Worm (Caenorhabditis elegans) whole organism, L3 larva: ENCODE measurements around the gene M01F1.8.

Source experiments
- R02D3.7 ChIP-seq: fragments of 150-350 bp; optimal IDR thresholded peaks from 2 replicates; lab custom pipeline; 2014; ENCODE audit warnings: missing biosample characterization, missing genetic modification characterization
- ZK546.5 ChIP-seq: sonication (generic microtip); optimal IDR thresholded peaks from 2 replicates; lab custom pipeline; 2017; ENCODE audit warnings: missing biosample characterization, missing genetic modification characterization
- ceh-82 ChIP-seq: fragments of 150-350 bp; optimal IDR thresholded peaks from 2 replicates; lab custom pipeline; 2014; ENCODE audit warnings: missing biosample characterization, missing genetic modification characterization
- ceh-9 ChIP-seq: sonication (generic microtip); optimal IDR thresholded peaks from 2 replicates; lab custom pipeline; 2018; ENCODE audit warnings: missing biosample characterization, missing genetic modification characterization
- daf-12 ChIP-seq: fragments of 150-350 bp; optimal IDR thresholded peaks from 2 replicates; lab custom pipeline; 2014; ENCODE audit warnings: missing biosample characterization, missing genetic modification reagents, missing genetic modification characterization
- elt-1 ChIP-seq: fragments of 150-350 bp; optimal IDR thresholded peaks from 2 replicates; lab custom pipeline; 2014; ENCODE audit warnings: missing biosample characterization, missing genetic modification characterization
- elt-2 ChIP-seq: sonication (generic microtip); optimal IDR thresholded peaks from 2 replicates; lab custom pipeline; 2016; ENCODE audit warnings: missing genetic modification reagents, mild to moderate bottlenecking, missing genetic modification characterization, missing compliant biosample characterization
- elt-3 ChIP-seq, 3 experiments: fragments of 150-350 bp in 1 of 3; sonication (generic microtip) in 2 of 3; optimal IDR thresholded peaks; 2 replicates in 2 of 3; 4 replicates in 1 of 3; lab custom pipeline; 2014 to 2017; ENCODE audit warnings: missing biosample characterization in 3 of 3, missing genetic modification characterization in 3 of 3
- fkh-10 ChIP-seq: sonication (generic microtip); optimal IDR thresholded peaks from 2 replicates; lab custom pipeline; 2017; ENCODE audit warnings: missing biosample characterization, missing genetic modification reagents, missing genetic modification characterization
- hmg-11 ChIP-seq: sonication (generic microtip); optimal IDR thresholded peaks from 2 replicates; lab custom pipeline; 2016; ENCODE audit warnings: missing genetic modification characterization, missing compliant biosample characterization
- jun-1 ChIP-seq: fragments of 150-350 bp; optimal IDR thresholded peaks from 2 replicates; lab custom pipeline; 2014; ENCODE audit warnings: missing biosample characterization, missing genetic modification reagents, missing genetic modification characterization
- lsy-12 ChIP-seq: sonication (generic microtip); optimal IDR thresholded peaks from 2 replicates; lab custom pipeline; 2016; ENCODE audit warnings: mild to moderate bottlenecking, missing genetic modification characterization, missing compliant biosample characterization
- mdl-1 ChIP-seq: fragments of 150-350 bp; optimal IDR thresholded peaks from 2 replicates; lab custom pipeline; 2014; ENCODE audit warnings: missing biosample characterization, missing genetic modification characterization
- mml-1 ChIP-seq: fragments of 150-350 bp; sonication (generic microtip); optimal IDR thresholded peaks from 3 replicates; lab custom pipeline; 2014; ENCODE audit warnings: missing biosample characterization, missing genetic modification characterization
- nfya-1 ChIP-seq: sonication (generic microtip); optimal IDR thresholded peaks from 2 replicates; lab custom pipeline; 2017; ENCODE audit warnings: missing genetic modification characterization, mild to moderate bottlenecking, missing compliant biosample characterization, antibody characterized with exemption, moderate library complexity; ENCODE audit not compliant: insufficient read depth
- nhr-23 ChIP-seq: fragments of 150-350 bp; optimal IDR thresholded peaks from 2 replicates; lab custom pipeline; 2014; ENCODE audit warnings: missing biosample characterization, missing genetic modification reagents, missing genetic modification characterization
- nhr-237 ChIP-seq: fragments of 150-350 bp; optimal IDR thresholded peaks from 2 replicates; lab custom pipeline; 2014; ENCODE audit warnings: missing biosample characterization, missing genetic modification characterization
- nhr-25 ChIP-seq: sonication (generic microtip); optimal IDR thresholded peaks from 2 replicates; lab custom pipeline; 2017; ENCODE audit warnings: missing biosample characterization, missing genetic modification characterization
- nhr-67 ChIP-seq: fragments of 150-350 bp; optimal IDR thresholded peaks from 2 replicates; lab custom pipeline; 2014; ENCODE audit warnings: missing biosample characterization, missing genetic modification characterization
- nhr-76 ChIP-seq: fragments of 150-350 bp; sonication (generic microtip); optimal IDR thresholded peaks from 5 replicates; lab custom pipeline; 2014; ENCODE audit warnings: missing biosample characterization, missing genetic modification characterization
- pqm-1 ChIP-seq: fragments of 150-350 bp; optimal IDR thresholded peaks from 2 replicates; lab custom pipeline; 2017; ENCODE audit warnings: missing biosample characterization, missing genetic modification characterization, inconsistent platforms
- sea-2 ChIP-seq: fragments of 150-350 bp; sonication (generic microtip); optimal IDR thresholded peaks from 4 replicates; lab custom pipeline; 2014; ENCODE audit warnings: missing biosample characterization, missing genetic modification reagents, missing genetic modification characterization
- skn-1 ChIP-seq: fragments of 150-350 bp; optimal IDR thresholded peaks from 2 replicates; lab custom pipeline; 2014; ENCODE audit warnings: missing biosample characterization, missing genetic modification characterization
- tbx-2 ChIP-seq: sonication (generic microtip); optimal IDR thresholded peaks from 2 replicates; lab custom pipeline; 2016; ENCODE audit warnings: mild to moderate bottlenecking, missing genetic modification characterization, missing compliant biosample characterization
- unc-39 ChIP-seq: sonication (generic microtip); optimal IDR thresholded peaks from 4 replicates; lab custom pipeline; 2017; ENCODE audit warnings: missing biosample characterization, missing genetic modification characterization
- unc-62 ChIP-seq: fragments of 150-350 bp; sonication (generic microtip); optimal IDR thresholded peaks from 4 replicates; lab custom pipeline; 2014; ENCODE audit warnings: missing biosample characterization, missing genetic modification reagents, missing genetic modification characterization
- ztf-11 ChIP-seq: fragments of 150-350 bp; optimal IDR thresholded peaks from 2 replicates; lab custom pipeline; 2014; ENCODE audit warnings: missing biosample characterization, missing genetic modification characterization
- ztf-4 ChIP-seq: fragments of 150-350 bp; optimal IDR thresholded peaks from 2 replicates; lab custom pipeline; 2014; ENCODE audit warnings: missing biosample characterization, missing genetic modification characterization

The M01F1.8 gene

ce11 chrIII:3482291-3482690 is 20.1 kb downstream of the M01F1.8 start, which contains the start of gene C34C12.6:
Gene C34C12.6 (plus strand): TSS chrIII:3482591.
- TF ChIP-seq hmg-11 (no peak), ZK546.5 (no peak), ztf-11 (tag; lab: Kevin White, UChicago) (no peak), R02D3.7 (tag; lab: Kevin White, UChicago) (no peak), mml-1 (tag; lab: Kevin White, UChicago) (no peak), elt-2 (tag; lab: Kevin White, UChicago) (no peak), fkh-10 (GFP tag; lab: Kevin White, UChicago) (no peak)
- TF ChIP-seq, all 47 proteins: peak for 0

- TF ChIP-seq nhr-23 (tag; lab: Kevin White, UChicago) (peak; percentile 51), nhr-67 (tag; lab: Kevin White, UChicago) (no peak)
These were observed 21.4 kb downstream of the M01F1.8 start for ce11 chrIII:3480950-3481349.

- TF ChIP-seq jun-1 (tag; lab: Kevin White, UChicago) = no peak
- TF ChIP-seq R02D3.7 (tag; lab: Kevin White, UChicago) = no peak
- no peak for TF ChIP-seq elt-2 (tag; lab: Kevin White, UChicago)
- TF ChIP-seq ztf-4 (tag; lab: Kevin White, UChicago) = no peak
- TF ChIP-seq ztf-11 (tag; lab: Kevin White, UChicago) = no peak
- TF ChIP-seq lsy-12 (tag; lab: Kevin White, UChicago) = no peak
- peak; percentile 71 for TF ChIP-seq nhr-25 (tag; lab: Kevin White, UChicago)
- peak; percentile 34 for TF ChIP-seq nhr-23 (tag; lab: Kevin White, UChicago)
- TF ChIP-seq, all 47 proteins: peak for 2
These were observed 22.1 kb downstream of the M01F1.8 start for ce11 chrIII:3480236-3480635.

DNA sequence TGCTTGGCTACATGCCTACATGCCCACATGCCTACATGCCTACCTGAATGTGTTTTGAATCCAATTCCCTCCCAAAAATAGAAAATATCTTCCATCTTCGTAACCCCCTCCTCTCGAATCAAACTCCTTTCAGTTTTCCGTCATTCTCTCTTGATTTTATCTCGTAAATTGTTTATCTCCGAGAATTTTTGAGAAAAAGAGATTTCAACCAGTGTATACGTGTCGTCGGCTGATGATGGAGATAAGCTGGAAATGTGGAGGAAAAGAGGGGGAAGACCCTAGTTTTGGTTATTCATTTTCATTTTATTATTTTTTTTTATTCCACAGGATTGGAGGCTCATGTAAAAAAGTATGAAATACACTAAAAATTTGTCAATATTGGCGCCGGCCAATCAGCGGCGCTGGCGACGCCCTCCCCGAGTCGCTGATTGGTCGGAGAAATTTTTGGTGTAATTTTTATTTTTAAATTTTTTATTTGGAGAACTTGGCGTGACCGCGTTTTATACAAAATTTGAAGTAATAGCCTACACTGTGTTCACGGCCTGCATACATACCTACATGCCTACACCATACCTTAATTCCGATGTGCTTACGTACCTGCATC is 23.5 kb downstream of the M01F1.8 start:
- TF ChIP-seq elt-1 (tag; lab: Kevin White, UChicago) (peak; percentile 86), nfya-1 (peak; percentile 80), skn-1 (tag; lab: Kevin White, UChicago) (no peak), ceh-9 (tag; lab: Kevin White, UChicago) (no peak)

DNA sequence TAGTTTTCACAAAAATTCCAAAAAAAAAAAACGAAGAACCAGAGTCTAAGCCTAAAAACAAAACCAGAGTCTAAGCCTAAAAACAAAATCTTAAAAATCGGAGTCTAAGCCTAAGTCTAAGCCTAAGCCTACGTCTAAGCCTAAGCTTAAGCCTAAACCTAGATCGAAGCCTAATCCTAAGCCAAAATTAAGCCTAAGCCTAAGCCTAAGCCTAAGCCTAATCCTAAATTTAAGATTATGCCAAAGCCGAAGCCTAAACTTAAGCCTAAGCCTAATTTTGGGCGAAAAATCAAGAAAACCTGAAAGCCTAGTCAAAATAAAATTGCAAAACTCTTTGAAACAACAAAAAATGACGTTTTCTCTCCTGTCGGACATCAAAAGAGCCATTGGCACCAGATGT is 25.0 kb downstream of the M01F1.8 start:
- TF ChIP-seq nhr-67 (tag; lab: Kevin White, UChicago) (no peak), nhr-237 (tag; lab: Kevin White, UChicago) (no peak), unc-62 (GFP tag; lab: Kevin White, UChicago) (no peak), mdl-1 (tag; lab: Kevin White, UChicago) (no peak), nfya-1 (no peak), nhr-76 (tag; lab: Kevin White, UChicago) (no peak), skn-1 (tag; lab: Kevin White, UChicago) (no peak), nhr-25 (tag; lab: Kevin White, UChicago) (no peak), sea-2 (GFP tag; lab: Kevin White, UChicago) (no peak), unc-39 (tag; lab: Kevin White, UChicago) (no peak), elt-3 (tag; optimal IDR thresholded peaks at IDR 0.05; lab: Kevin White, UChicago) (no peak)

DNA sequence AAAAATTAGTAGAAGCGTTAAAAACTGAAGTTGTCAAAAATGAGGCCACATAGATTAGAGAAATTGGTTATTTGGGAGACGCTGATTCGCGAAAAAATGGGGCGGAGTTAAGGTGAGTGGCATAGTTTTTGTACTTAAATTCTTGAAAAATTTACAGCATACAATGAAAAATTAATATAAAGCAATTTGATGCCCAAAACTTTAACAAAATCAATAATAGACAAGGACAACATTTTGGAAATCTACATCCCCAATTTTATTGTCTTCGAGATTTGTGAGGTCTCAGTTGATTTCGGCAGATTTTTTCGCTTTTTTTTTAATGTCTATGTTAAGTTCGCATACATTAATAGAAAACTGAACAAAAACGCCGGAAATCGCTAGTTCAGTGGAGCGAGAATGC is 26.1 kb downstream of the M01F1.8 start:
- TF ChIP-seq elt-1 (tag; lab: Kevin White, UChicago) (no peak), nfya-1 (peak; percentile 44), daf-12 (tag; lab: Kevin White, UChicago) (no peak), ceh-82 (tag; lab: Kevin White, UChicago) (no peak), jun-1 (tag; lab: Kevin White, UChicago) (no peak), elt-3 (tag; optimal IDR thresholded peaks at IDR 0.05; lab: Kevin White, UChicago) (no peak), pqm-1 (tag; lab: Kevin White, UChicago) (no peak), tbx-2 (no peak)

ce11 chrIII:3475497-3475896 is 26.9 kb downstream of the M01F1.8 start, which contains the start of gene C34C12.9:
Gene C34C12.9 (minus strand): TSS chrIII:3475512.
- peak; percentile 48 for TF ChIP-seq elt-2 (tag; lab: Kevin White, UChicago)
- TF ChIP-seq ztf-4 (tag; lab: Kevin White, UChicago) = no peak
- TF ChIP-seq, all 47 proteins: peak for 1
